Fruit fly (Drosophila melanogaster) whole organism, embryonic: Measurements from ENCODE around the gene p38b.

Experiments
- ATbp ChIP-seq: fragments of 200-800 bp; sonication (Bioruptor generic); optimal IDR thresholded peaks from 2 replicates; lab custom pipeline; 2017; ENCODE audit warnings: missing biosample characterization, mild to moderate bottlenecking, missing genetic modification characterization, missing genetic modification reagents
- Adf1 ChIP-seq: fragments of 200-800 bp; sonication (Bioruptor generic); IDR thresholded peaks from 2 replicates; pipeline ENCODE4 v1.3.6; 2022; ENCODE audit warnings: missing biosample characterization, missing genetic modification characterization
- Antp ChIP-seq: fragments of 200-800 bp; sonication (Bioruptor generic); optimal IDR thresholded peaks from 3 replicates; lab custom pipeline; 2016; ENCODE audit warnings: missing biosample characterization, missing genetic modification characterization
- CG10274 ChIP-seq: fragments of 200-800 bp; sonication (Bioruptor generic); optimal IDR thresholded peaks from 3 replicates; lab custom pipeline; 2017; ENCODE audit warnings: missing biosample characterization, mild to moderate bottlenecking, missing genetic modification characterization
- CG10543 ChIP-seq: fragments of 200-800 bp; sonication (Bioruptor generic); optimal IDR thresholded peaks from 3 replicates; lab custom pipeline; 2017; ENCODE audit warnings: missing biosample characterization, mild to moderate bottlenecking, missing genetic modification characterization, moderate library complexity
- CG11723 ChIP-seq: fragments of 200-800 bp; sonication (Bioruptor generic); optimal IDR thresholded peaks from 2 replicates; lab custom pipeline; 2017; ENCODE audit warnings: missing biosample characterization, mild to moderate bottlenecking, missing genetic modification characterization
- CG12236 ChIP-seq: fragments of 200-800 bp; sonication (Bioruptor generic); optimal IDR thresholded peaks from 2 replicates; lab custom pipeline; 2016; ENCODE audit warnings: missing biosample characterization, missing genetic modification characterization
- CG12769 ChIP-seq: fragments of 200-800 bp; sonication (Bioruptor generic); optimal IDR thresholded peaks from 2 replicates; lab custom pipeline; 2019; ENCODE audit warnings: missing biosample characterization, mild to moderate bottlenecking, missing genetic modification characterization, moderate library complexity
- CG16863 ChIP-seq: fragments of 200-800 bp; sonication (Bioruptor generic); optimal IDR thresholded peaks from 3 replicates; lab custom pipeline; 2016; ENCODE audit warnings: missing biosample characterization, missing genetic modification characterization
- CG18599 ChIP-seq: fragments of 200-800 bp; sonication (Bioruptor generic); optimal IDR thresholded peaks from 3 replicates; lab custom pipeline; 2017; ENCODE audit warnings: missing biosample characterization, missing genetic modification characterization, mild to moderate bottlenecking, moderate library complexity, missing genetic modification reagents
- CG2678 ChIP-seq: fragments of 200-800 bp; sonication (Bioruptor generic); optimal IDR thresholded peaks from 3 replicates; lab custom pipeline; 2019; ENCODE audit warnings: missing biosample characterization, mild to moderate bottlenecking, missing genetic modification characterization, moderate library complexity
- CG31388 ChIP-seq: fragments of 200-800 bp; sonication (Bioruptor generic); optimal IDR thresholded peaks from 2 replicates; lab custom pipeline; 2016; ENCODE audit warnings: missing biosample characterization, missing genetic modification characterization
- CG32772 ChIP-seq: fragments of 200-800 bp; sonication (Bioruptor generic); IDR thresholded peaks from 2 replicates; pipeline ENCODE4 v1.3.6; 2022; ENCODE audit warnings: missing biosample characterization, missing genetic modification characterization
- CG34422 ChIP-seq: fragments of 200-800 bp; sonication (Bioruptor generic); IDR thresholded peaks from 3 replicates; pipeline ENCODE4 v1.3.6; 2022; ENCODE audit warnings: missing biosample characterization, missing genetic modification characterization
- CG5245 ChIP-seq: fragments of 200-800 bp; sonication (Bioruptor generic); optimal IDR thresholded peaks from 3 replicates; lab custom pipeline; 2016; ENCODE audit warnings: missing biosample characterization, missing genetic modification characterization
- CG6175 ChIP-seq: fragments of 200-800 bp; sonication (Bioruptor generic); IDR thresholded peaks from 3 replicates; pipeline ENCODE4 v1.3.6; 2022; ENCODE audit warnings: missing biosample characterization, missing genetic modification characterization
- CG7357 ChIP-seq: fragments of 200-800 bp; sonication (Bioruptor generic); IDR thresholded peaks from 3 replicates; pipeline ENCODE4 v1.3.6; 2022; ENCODE audit warnings: missing biosample characterization, missing genetic modification characterization
- CG9609 ChIP-seq: fragments of 200-800 bp; sonication (Bioruptor generic); optimal IDR thresholded peaks from 3 replicates; lab custom pipeline; 2016; ENCODE audit warnings: missing biosample characterization, missing genetic modification characterization
- CG9876 ChIP-seq: fragments of 200-800 bp; sonication (Bioruptor generic); optimal IDR thresholded peaks from 2 replicates; lab custom pipeline; 2016; ENCODE audit warnings: missing biosample characterization, missing genetic modification characterization
- CG9932 ChIP-seq: fragments of 200-800 bp; sonication (Bioruptor generic); IDR thresholded peaks from 2 replicates; pipeline ENCODE4 v1.3.6; 2022; ENCODE audit warnings: missing biosample characterization, missing genetic modification characterization
- Dbx ChIP-seq: fragments of 200-800 bp; sonication (Bioruptor generic); IDR thresholded peaks from 3 replicates; pipeline ENCODE4 v1.3.6; 2022; ENCODE audit warnings: missing biosample characterization, missing genetic modification characterization
- Eip74EF ChIP-seq, 2 experiments: fragments of 200-800 bp in 1 of 2; fragments of >200 bp in 1 of 2; sonication (Bioruptor generic) in 1 of 2; optimal IDR thresholded peaks; 2 replicates each; lab custom pipeline; 2017 to 2019; ENCODE audit warnings: missing biosample characterization in 2 of 2, missing genetic modification characterization in 2 of 2, mild to moderate bottlenecking in 1 of 2, moderate library complexity in 1 of 2
- Ets65A ChIP-seq: fragments of 200-800 bp; sonication (Bioruptor generic); peaks from one replicate; lab custom pipeline; 2016; ENCODE audit warnings: missing biosample characterization, missing genetic modification characterization
- Jarid2 ChIP-seq: fragments of 200-800 bp; sonication (Bioruptor generic); optimal IDR thresholded peaks from 3 replicates; lab custom pipeline; 2017; ENCODE audit warnings: mild to moderate bottlenecking, missing biosample characterization, missing genetic modification reagents, missing genetic modification characterization
- MESR4 ChIP-seq: fragments of 200-800 bp; sonication (Bioruptor generic); optimal IDR thresholded peaks from 2 replicates; lab custom pipeline; 2018; ENCODE audit warnings: missing biosample characterization, mild to moderate bottlenecking, missing genetic modification characterization, moderate library complexity
- Med ChIP-seq: fragments of 200-800 bp; sonication (Bioruptor generic); peaks from one replicate; lab custom pipeline; 2016; ENCODE audit warnings: missing biosample characterization, missing genetic modification characterization, mild to moderate bottlenecking, inconsistent platforms, moderate library complexity
- Mes4 ChIP-seq: fragments of 200-800 bp; sonication (Bioruptor generic); optimal IDR thresholded peaks from 2 replicates; lab custom pipeline; 2016; ENCODE audit warnings: missing biosample characterization, missing genetic modification characterization
- NFAT ChIP-seq: fragments of 200-800 bp; sonication (Bioruptor generic); IDR thresholded peaks from 2 replicates; pipeline ENCODE4 v1.3.6; 2022; ENCODE audit warnings: missing biosample characterization, missing genetic modification characterization
- Tbp ChIP-seq: fragments of >200 bp; optimal IDR thresholded peaks from 2 replicates; lab custom pipeline; 2018; ENCODE audit warnings: missing biosample characterization, missing genetic modification characterization
- amos ChIP-seq: fragments of 200-800 bp; sonication (Bioruptor generic); IDR thresholded peaks from 2 replicates; pipeline ENCODE4 v1.3.6; 2022; ENCODE audit warnings: missing biosample characterization, missing genetic modification characterization; ENCODE audit not compliant: partially characterized antibody
- ato ChIP-seq: fragments of 200-800 bp; sonication (Bioruptor generic); IDR thresholded peaks from 2 replicates; pipeline ENCODE4 v1.3.6; 2022; ENCODE audit warnings: missing biosample characterization, missing genetic modification characterization; ENCODE audit not compliant: partially characterized antibody
- cg ChIP-seq: fragments of 200-800 bp; sonication (Bioruptor generic); optimal IDR thresholded peaks from 3 replicates; lab custom pipeline; 2019; ENCODE audit warnings: missing biosample characterization, mild to moderate bottlenecking, missing genetic modification characterization, moderate library complexity
- dm ChIP-seq: fragments of 200-800 bp; sonication (Bioruptor generic); optimal IDR thresholded peaks from 3 replicates; lab custom pipeline; 2016; ENCODE audit warnings: missing biosample characterization, missing genetic modification characterization
- exex ChIP-seq: fragments of 200-800 bp; sonication (Bioruptor generic); optimal IDR thresholded peaks from 4 replicates; lab custom pipeline; 2018; ENCODE audit warnings: missing biosample characterization, mild to moderate bottlenecking, missing genetic modification characterization, moderate library complexity
- fu2 ChIP-seq: fragments of 200-800 bp; sonication (Bioruptor generic); optimal IDR thresholded peaks from 2 replicates; lab custom pipeline; 2016; ENCODE audit warnings: missing biosample characterization, missing genetic modification characterization
- gro ChIP-seq: fragments of 200-800 bp; sonication (Bioruptor generic); optimal IDR thresholded peaks from 2 replicates; lab custom pipeline; 2016; ENCODE audit warnings: missing biosample characterization, missing genetic modification characterization
- gsb-n ChIP-seq: fragments of 200-800 bp; sonication (Bioruptor generic); optimal IDR thresholded peaks from 3 replicates; lab custom pipeline; 2018; ENCODE audit warnings: missing biosample characterization, mild to moderate bottlenecking, missing genetic modification characterization
- ind ChIP-seq: fragments of 200-800 bp; sonication (Bioruptor generic); optimal IDR thresholded peaks from 3 replicates; lab custom pipeline; 2016; ENCODE audit warnings: missing biosample characterization, missing genetic modification characterization
- inv ChIP-seq: fragments of 200-800 bp; sonication (Bioruptor generic); IDR thresholded peaks from 2 replicates; pipeline ENCODE4 v1.3.6; 2022; ENCODE audit warnings: missing biosample characterization, missing genetic modification characterization; ENCODE audit not compliant: partially characterized antibody
- kni ChIP-seq: fragments of 200-800 bp; sonication (Bioruptor generic); optimal IDR thresholded peaks from 3 replicates; lab custom pipeline; 2017; ENCODE audit warnings: mild to moderate bottlenecking, missing biosample characterization, missing genetic modification reagents, missing genetic modification characterization
- nmo ChIP-seq: fragments of 200-800 bp; sonication (Bioruptor generic); optimal IDR thresholded peaks from 2 replicates; lab custom pipeline; 2018; ENCODE audit warnings: missing biosample characterization, mild to moderate bottlenecking, missing genetic modification characterization, moderate library complexity
- psq ChIP-seq: fragments of 200-800 bp; sonication (Bioruptor generic); optimal IDR thresholded peaks from 2 replicates; lab custom pipeline; 2017; ENCODE audit warnings: missing biosample characterization, missing genetic modification characterization
- sim ChIP-seq: fragments of 200-800 bp; sonication (Bioruptor generic); IDR thresholded peaks from 2 replicates; pipeline ENCODE4 v1.3.6; 2022; ENCODE audit warnings: missing biosample characterization, missing genetic modification characterization
- so ChIP-seq: fragments of 200-800 bp; sonication (Bioruptor generic); IDR thresholded peaks from 3 replicates; pipeline ENCODE4 v1.3.6; 2022; ENCODE audit warnings: missing biosample characterization, missing genetic modification characterization
- sqz ChIP-seq: fragments of 200-800 bp; sonication (Bioruptor generic); optimal IDR thresholded peaks from 3 replicates; lab custom pipeline; 2018; ENCODE audit warnings: missing biosample characterization, mild to moderate bottlenecking, missing genetic modification characterization
- sr ChIP-seq: fragments of 200-800 bp; sonication (Bioruptor generic); IDR thresholded peaks from 3 replicates; pipeline ENCODE4 v1.3.6; 2022; ENCODE audit warnings: missing biosample characterization, missing genetic modification characterization
- vvl ChIP-seq: fragments of 200-800 bp; sonication (Bioruptor generic); IDR thresholded peaks from 2 replicates; pipeline ENCODE4 v1.3.6; 2022; ENCODE audit warnings: missing biosample characterization, missing genetic modification characterization
- wek ChIP-seq: fragments of 200-800 bp; sonication (Bioruptor generic); optimal IDR thresholded peaks from 3 replicates; lab custom pipeline; 2018; ENCODE audit warnings: missing biosample characterization, mild to moderate bottlenecking, missing genetic modification characterization, moderate library complexity
- wor ChIP-seq: fragments of 200-800 bp; sonication (Bioruptor generic); IDR thresholded peaks from 2 replicates; pipeline ENCODE4 v1.3.6; 2022; ENCODE audit warnings: missing biosample characterization, missing genetic modification characterization

Gene p38b

DNA sequence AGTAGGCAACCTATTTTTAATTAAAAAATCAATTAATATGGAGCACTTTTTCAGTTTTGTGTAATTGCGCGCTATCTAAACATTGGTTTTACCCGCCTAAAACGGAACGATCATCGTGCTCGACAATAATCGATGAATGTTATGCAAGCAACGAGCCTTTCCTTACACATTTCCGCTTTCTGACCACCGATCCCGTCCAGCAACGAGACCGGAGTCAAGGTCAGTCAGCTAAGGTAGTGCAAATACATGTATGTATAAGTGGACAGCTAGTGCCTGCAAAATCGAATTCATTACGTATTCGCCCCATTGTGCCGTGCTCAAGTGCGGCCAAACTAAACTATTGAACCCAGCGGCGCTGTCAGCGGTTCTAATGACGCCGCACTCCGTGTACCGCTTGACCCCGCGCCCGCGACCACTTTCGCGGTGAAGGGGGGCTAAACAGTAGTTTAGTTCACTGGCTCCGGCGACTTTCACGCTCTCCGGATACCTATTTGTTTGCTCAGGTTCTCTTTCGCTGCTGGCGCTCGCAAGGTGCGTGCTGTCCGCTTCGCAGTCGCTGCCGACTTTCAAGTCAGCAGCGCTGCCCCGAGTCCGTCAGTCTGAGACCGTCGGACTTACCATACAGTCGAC lies 22.7 kb downstream of the p38b start, which contains the start of gene CAH1 (continued):
- no peak for TF ChIP-seq CG34422 (GFP tag; lab: Robert Waterston, UW)
- TF ChIP-seq Eip74EF (GFP tag; optimal IDR thresholded peaks at IDR 0.05; lab: Kevin White, UChicago) = no peak
- TF ChIP-seq ato (GFP tag; lab: Robert Waterston, UW) = no peak
- no peak for TF ChIP-seq dm (GFP tag; lab: Kevin White, UChicago)
- TF ChIP-seq CG9932 (GFP tag; lab: Robert Waterston, UW) = 0 out of 2 replicates have a peak, but pooled peaks have one; percentile 43
- TF ChIP-seq CG11723 (GFP tag; lab: Kevin White, UChicago) = no peak
- TF ChIP-seq sr (GFP tag; lab: Robert Waterston, UW) = no peak
- no peak for TF ChIP-seq MESR4 (GFP tag; lab: Kevin White, UChicago)
- TF ChIP-seq CG18599 (GFP tag; lab: Kevin White, UChicago) = no peak
- no peak for TF ChIP-seq CG5245 (GFP tag; lab: Kevin White, UChicago)
- no peak for TF ChIP-seq CG2678 (tag; lab: Kevin White, UChicago)
- no peak for TF ChIP-seq kni (GFP tag; lab: Kevin White, UChicago)
- peak; percentile 95 for TF ChIP-seq Adf1
- no peak for TF ChIP-seq CG9609 (GFP tag; lab: Kevin White, UChicago)
- TF ChIP-seq sqz (GFP tag; lab: Kevin White, UChicago) = no peak
- TF ChIP-seq vvl (GFP tag; lab: Robert Waterston, UW) = peak; percentile 57; the same call in 1 of the 2 replicates
- TF ChIP-seq gsb-n (tag; lab: Kevin White, UChicago) = no peak
- no peak for TF ChIP-seq wor (GFP tag; lab: Robert Waterston, UW)
- no peak for TF ChIP-seq CG7357
- TF ChIP-seq exex (tag; lab: Kevin White, UChicago) = peak; percentile 71
- TF ChIP-seq CG31388 (GFP tag; lab: Kevin White, UChicago) = no peak
- peak; percentile 44; the same call in 1 of the 3 replicates for TF ChIP-seq Dbx
- TF ChIP-seq amos = peak; percentile 19; the same call in 1 of the 2 replicates
- no peak for TF ChIP-seq Tbp
- peak; percentile 22 for TF ChIP-seq Ets65A (GFP tag; lab: Kevin White, UChicago)
- TF ChIP-seq CG10274 (GFP tag; lab: Kevin White, UChicago) = no peak
- TF ChIP-seq CG9876 (GFP tag; lab: Kevin White, UChicago) = no peak
- TF ChIP-seq CG10543 = peak; percentile 41
- TF ChIP-seq ATbp (GFP tag; lab: Kevin White, UChicago) = no peak
- TF ChIP-seq CG16863 (GFP tag; lab: Kevin White, UChicago) = no peak
- TF ChIP-seq Mes4 (GFP tag; lab: Kevin White, UChicago) = no peak
- TF ChIP-seq CG6175 = 0 out of 3 replicates have a peak, but pooled peaks have one; percentile 61

DNA sequence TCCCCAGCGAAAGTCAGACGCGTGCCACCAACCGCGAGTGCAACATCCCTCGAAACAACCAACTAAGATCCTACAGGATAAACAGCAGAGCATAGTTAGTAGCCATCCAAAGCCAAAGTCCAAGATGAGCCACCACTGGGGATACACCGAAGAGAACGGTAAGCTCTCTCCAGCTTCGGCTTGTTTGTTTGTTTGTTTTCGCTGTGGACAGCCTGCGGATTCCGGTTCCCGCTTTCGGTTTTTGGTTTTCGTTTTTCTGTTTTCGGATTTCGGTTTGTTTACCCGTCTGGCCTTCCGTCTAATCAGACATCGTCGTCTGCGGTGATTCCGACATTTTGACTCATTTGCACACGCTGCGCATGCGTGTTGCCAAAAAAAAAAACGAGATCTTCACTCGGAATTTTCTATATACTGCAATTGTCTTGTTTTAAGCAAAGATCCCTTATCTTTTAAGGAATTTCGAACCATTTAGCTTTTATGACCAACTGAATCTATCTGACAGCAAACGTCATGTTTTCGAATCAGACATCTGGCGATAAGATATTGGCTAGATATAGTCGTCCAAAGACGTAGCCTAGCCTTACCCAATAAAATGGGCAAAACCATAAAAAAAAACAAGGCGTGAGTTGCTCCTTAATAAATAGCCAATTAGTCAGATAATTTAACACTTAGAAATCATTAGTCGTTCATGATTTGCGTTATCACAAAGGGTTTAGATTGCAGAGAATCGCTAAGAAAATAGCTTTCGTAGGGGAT lies 23.5 kb downstream of the p38b start:
- TF ChIP-seq fu2 (no peak), CG12236 (GFP tag; lab: Kevin White, UChicago) (no peak), Antp (GFP tag; lab: Kevin White, UChicago) (no peak), Jarid2 (GFP tag; lab: Kevin White, UChicago) (peak; percentile 25), CG12769 (tag; lab: Kevin White, UChicago) (peak; percentile 38), CG18599 (GFP tag; lab: Kevin White, UChicago) (peak; percentile 26), CG32772 (GFP tag; lab: Robert Waterston, UW) (no peak), Med (peak; percentile 64), cg (GFP tag; lab: Kevin White, UChicago) (no peak), sim (GFP tag; lab: Robert Waterston, UW) (no peak), wek (no peak), nmo (GFP tag; lab: Kevin White, UChicago) (no peak), psq (GFP tag; lab: Kevin White, UChicago) (no peak), inv (GFP tag; lab: Robert Waterston, UW) (no peak), gro (GFP tag; lab: Kevin White, UChicago) (peak; percentile 31), so (GFP tag; lab: Robert Waterston, UW) (peak; percentile 22; the same call in 1 of the 3 replicates), NFAT (GFP tag; lab: Robert Waterston, UW) (no peak), ind (no peak)
